Worm (Caenorhabditis elegans) whole organism, midembryonic: Measurements from ENCODE around the gene Y97E10AR.4.

Source experiments
- T22C8.4 ChIP-seq: fragments of 200-800 bp; sonication (Bioruptor generic); IDR thresholded peaks from 2 replicates; pipeline ENCODE4 v1.3.6; 2022; ENCODE audit warnings: missing genetic modification characterization, missing compliant biosample characterization
- flt-1 ChIP-seq: fragments of 200-800 bp; sonication (Bioruptor generic); IDR thresholded peaks from 2 replicates; pipeline ENCODE4 v1.3.6; 2022; ENCODE audit warnings: missing genetic modification characterization, missing compliant biosample characterization
- ref-1 ChIP-seq: fragments of 200-800 bp; sonication (Bioruptor generic); conservative IDR thresholded peaks from 2 replicates; pipeline ENCODE4 v1.3.6; 2022; ENCODE audit warnings: missing genetic modification reagents, missing genetic modification characterization, missing compliant biosample characterization
- tab-1 ChIP-seq: fragments of 200-800 bp; sonication (Bioruptor generic); IDR thresholded peaks from 2 replicates; pipeline ENCODE4 v1.3.6; 2022; ENCODE audit warnings: missing genetic modification characterization, missing compliant biosample characterization
- ztf-23 ChIP-seq: fragments of 200-800 bp; sonication (Bioruptor generic); IDR thresholded peaks from 2 replicates; pipeline ENCODE4 v1.3.6; 2022; ENCODE audit warnings: missing genetic modification reagents, missing genetic modification characterization, missing compliant biosample characterization

ce11 chrV:8025259-8025658 is 15.2 kb upstream of the Y97E10AR.4 start:
- TF ChIP-seq tab-1, result no peak
- no peak for TF ChIP-seq ztf-23
- no peak for TF ChIP-seq ref-1 (GFP tag; lab: Robert Waterston, UW)
- TF ChIP-seq flt-1 (GFP tag; lab: Robert Waterston, UW), result no peak
- no peak for TF ChIP-seq T22C8.4 (GFP tag; lab: Robert Waterston, UW)
